Worm (Caenorhabditis elegans) whole organism, mixed stage, embryonic: ENCODE data around the gene fbxa-176.

Experiments
- mab-5 ChIP-seq: fragments of 150-350 bp; optimal IDR thresholded peaks from 2 replicates; lab custom pipeline; 2014; ENCODE audit warnings: missing biosample characterization, missing genetic modification characterization
- nhr-28 ChIP-seq: fragments of 150-350 bp; optimal IDR thresholded peaks from 2 replicates; lab custom pipeline; 2014; ENCODE audit warnings: missing biosample characterization, missing genetic modification characterization

- TF ChIP-seq nhr-28 (tag; lab: Kevin White, UChicago) (no peak), mab-5 (tag; lab: Kevin White, UChicago) (no peak)
Measured at ce11 chrV:17548635-17549034, 840 bp upstream of the fbxa-176 start.
